Worm (Caenorhabditis elegans) whole organism, late embryonic: ENCODE data around the gene Y54G11A.19.
"Not testable (repeated sequence)": the region's sequence is repeated elsewhere in the genome, so short reads cannot be mapped to it uniquely, and the experiment has no call there.

ENCODE experiments used
- K09A11.1 ChIP-seq: sonication (generic microtip); optimal IDR thresholded peaks from 2 replicates; lab custom pipeline; 2017; ENCODE audit warnings: antibody characterized with exemption, mild to moderate bottlenecking, missing genetic modification characterization, missing compliant biosample characterization; ENCODE audit not compliant: insufficient read depth
- Y22D7AL.16 ChIP-seq: sonication (generic microtip); optimal IDR thresholded peaks from 2 replicates; lab custom pipeline; 2016; ENCODE audit warnings: missing genetic modification characterization, missing compliant biosample characterization
- ceh-19 ChIP-seq: fragments of 200-800 bp; sonication (Bioruptor generic); optimal IDR thresholded peaks from 2 replicates; lab custom pipeline; 2018; ENCODE audit warnings: mild to moderate bottlenecking, missing genetic modification characterization, missing compliant biosample characterization
- ceh-2 ChIP-seq: sonication (generic microtip); optimal IDR thresholded peaks from 2 replicates; lab custom pipeline; 2016; ENCODE audit warnings: missing genotype, missing genetic modification characterization, missing compliant biosample characterization
- ceh-22 ChIP-seq: sonication (generic microtip); optimal IDR thresholded peaks from 2 replicates; lab custom pipeline; 2017; ENCODE audit warnings: missing biosample characterization, missing genetic modification characterization
- ceh-30 ChIP-seq: fragments of 150-350 bp; optimal IDR thresholded peaks from 2 replicates; lab custom pipeline; 2014; ENCODE audit warnings: missing biosample characterization, missing genetic modification characterization
- ceh-31 ChIP-seq: sonication (generic microtip); optimal IDR thresholded peaks from 2 replicates; lab custom pipeline; 2016; ENCODE audit warnings: missing genetic modification characterization, missing compliant biosample characterization
- ceh-45 ChIP-seq: fragments of 200-800 bp; sonication (Bioruptor generic); IDR thresholded peaks from 2 replicates; pipeline ENCODE4 v1.3.6; 2022; ENCODE audit warnings: missing genetic modification reagents, missing genetic modification characterization, missing compliant biosample characterization
- ceh-6 ChIP-seq: fragments of 200-800 bp; sonication (Bioruptor generic); optimal IDR thresholded peaks from 2 replicates; lab custom pipeline; 2018; ENCODE audit warnings: mild to moderate bottlenecking, missing genetic modification characterization, missing compliant biosample characterization
- ceh-9 ChIP-seq: sonication (generic microtip); optimal IDR thresholded peaks from 2 replicates; lab custom pipeline; 2016; ENCODE audit warnings: mild to moderate bottlenecking, missing genetic modification characterization, inconsistent platforms, missing compliant biosample characterization
- che-1 ChIP-seq: sonication (generic microtip); optimal IDR thresholded peaks from 2 replicates; lab custom pipeline; 2016; ENCODE audit warnings: mild to moderate bottlenecking, missing genetic modification characterization, missing compliant biosample characterization
- ets-4 ChIP-seq: sonication (generic microtip); optimal IDR thresholded peaks from 2 replicates; lab custom pipeline; 2016; ENCODE audit warnings: missing genetic modification characterization, missing compliant biosample characterization
- eyg-1 ChIP-seq: sonication (generic microtip); optimal IDR thresholded peaks from 2 replicates; lab custom pipeline; 2016; ENCODE audit warnings: missing genotype, missing genetic modification characterization, missing compliant biosample characterization
- fax-1 ChIP-seq: sonication (generic microtip); optimal IDR thresholded peaks from 2 replicates; lab custom pipeline; 2016; ENCODE audit warnings: missing genotype, missing genetic modification characterization, missing compliant biosample characterization
- gmeb-2 ChIP-seq: sonication (generic microtip); optimal IDR thresholded peaks from 2 replicates; lab custom pipeline; 2016; ENCODE audit warnings: missing genetic modification characterization, inconsistent platforms, missing compliant biosample characterization
- hlh-13 ChIP-seq: fragments of 200-800 bp; sonication (Bioruptor generic); optimal IDR thresholded peaks from 2 replicates; lab custom pipeline; 2018; ENCODE audit warnings: mild to moderate bottlenecking, missing genetic modification characterization, missing compliant biosample characterization
- hlh-15 ChIP-seq: sonication (generic microtip); optimal IDR thresholded peaks from 2 replicates; lab custom pipeline; 2016; ENCODE audit warnings: missing genetic modification characterization, missing compliant biosample characterization
- hlh-30 ChIP-seq: sonication (generic microtip); optimal IDR thresholded peaks from 2 replicates; lab custom pipeline; 2017; ENCODE audit warnings: antibody characterized with exemption, missing genetic modification characterization, missing compliant biosample characterization; ENCODE audit not compliant: insufficient read depth
- hlh-8 ChIP-seq: sonication (generic microtip); optimal IDR thresholded peaks from 2 replicates; lab custom pipeline; 2016; ENCODE audit warnings: missing genotype, missing genetic modification characterization, missing compliant biosample characterization
- mec-3 ChIP-seq: sonication (generic microtip); optimal IDR thresholded peaks from 2 replicates; lab custom pipeline; 2016; ENCODE audit warnings: borderline replicate concordance, missing genetic modification characterization, missing compliant biosample characterization
- nfya-1 ChIP-seq: sonication (generic microtip); optimal IDR thresholded peaks from 2 replicates; lab custom pipeline; 2017; ENCODE audit warnings: missing genetic modification characterization, mild to moderate bottlenecking, missing compliant biosample characterization, antibody characterized with exemption, moderate library complexity
- pag-3 ChIP-seq: sonication (generic microtip); optimal IDR thresholded peaks from 2 replicates; lab custom pipeline; 2016; ENCODE audit warnings: missing compliant biosample characterization, missing genetic modification characterization, borderline replicate concordance
- pat-9 ChIP-seq: fragments of 200-800 bp; sonication (Bioruptor generic); optimal IDR thresholded peaks from 2 replicates; lab custom pipeline; 2018; ENCODE audit warnings: mild to moderate bottlenecking, missing genetic modification characterization, moderate library complexity, missing compliant biosample characterization
- pqm-1 ChIP-seq: sonication (generic microtip); optimal IDR thresholded peaks from 2 replicates; lab custom pipeline; 2016; ENCODE audit warnings: missing genetic modification characterization, missing compliant biosample characterization
- ref-2 ChIP-seq: sonication (generic microtip); optimal IDR thresholded peaks from 2 replicates; lab custom pipeline; 2016; ENCODE audit warnings: missing genetic modification characterization, missing compliant biosample characterization
- sdc-2 ChIP-seq: sonication (generic microtip); optimal IDR thresholded peaks from 2 replicates; lab custom pipeline; 2016; ENCODE audit warnings: missing genotype, missing genetic modification characterization, missing compliant biosample characterization
- sox-2 ChIP-seq: fragments of 200-800 bp; sonication (Bioruptor generic); IDR thresholded peaks from 2 replicates; pipeline ENCODE4 v1.3.6; 2022; ENCODE audit warnings: missing genetic modification reagents, missing genetic modification characterization, missing compliant biosample characterization
- sox-4 ChIP-seq: sonication (generic microtip); optimal IDR thresholded peaks from 2 replicates; lab custom pipeline; 2017; ENCODE audit warnings: mild to moderate bottlenecking, missing genetic modification characterization, inconsistent platforms, missing compliant biosample characterization
- syd-9 ChIP-seq: sonication (generic microtip); optimal IDR thresholded peaks from 2 replicates; lab custom pipeline; 2016; ENCODE audit warnings: mild to moderate bottlenecking, missing genetic modification characterization, moderate library complexity, missing compliant biosample characterization
- unc-42 ChIP-seq: sonication (generic microtip); optimal IDR thresholded peaks from 2 replicates; lab custom pipeline; 2016; ENCODE audit warnings: missing genotype, missing genetic modification characterization, missing compliant biosample characterization
- ztf-16 ChIP-seq: sonication (generic microtip); optimal IDR thresholded peaks from 2 replicates; lab custom pipeline; 2017; ENCODE audit warnings: missing genetic modification characterization, missing compliant biosample characterization

Y54G11A.19 gene

ce11 chrII:14256779-14257178 lies at the start of gene Y54G11A.19:
Gene Y54G11A.19, minus strand, starts transcription at chrII:14256879.
- TF ChIP-seq hlh-8 (tag; lab: Kevin White, UChicago) (no peak), ceh-2 (no peak), sox-4 (tag; lab: Kevin White, UChicago) (no peak), pqm-1 (tag; lab: Kevin White, UChicago) (no peak), pat-9 (tag; lab: Kevin White, UChicago) (no peak), eyg-1 (no peak), sdc-2 (tag; lab: Kevin White, UChicago) (no peak), ceh-45 (GFP tag; lab: Robert Waterston, UW) (no peak), sox-2 (GFP tag; lab: Robert Waterston, UW) (no peak), ceh-22 (tag; lab: Kevin White, UChicago) (no peak), ceh-31 (tag; lab: Kevin White, UChicago) (no peak), che-1 (tag; lab: Kevin White, UChicago) (no peak), ceh-30 (no peak)

- TF ChIP-seq pag-3 (tag; lab: Kevin White, UChicago); ceh-6 (GFP tag; lab: Kevin White, UChicago); hlh-15 (tag; lab: Kevin White, UChicago): not testable (repeated sequence)
These were observed 49.5 kb upstream of the Y54G11A.19 start, which contains the start of gene ctl-1 for ce11 chrII:14306160-14306559. Gene ctl-1, minus strand, starts transcription at chrII:14306260.

ce11 chrII:14301927-14302326 lies 45.2 kb upstream of the Y54G11A.19 start, which contains the start of gene ctl-2:
Gene ctl-2, minus strand, starts transcription at chrII:14302027.
- TF ChIP-seq K09A11.1 (tag; lab: Kevin White, UChicago); ceh-22 (tag; lab: Kevin White, UChicago); syd-9: not testable (repeated sequence)

- no peak for TF ChIP-seq sox-4 (tag; lab: Kevin White, UChicago)
- no peak for TF ChIP-seq che-1 (tag; lab: Kevin White, UChicago)
- no peak for TF ChIP-seq Y22D7AL.16 (tag; lab: Kevin White, UChicago)
- no peak for TF ChIP-seq ref-2
- no peak for TF ChIP-seq hlh-15 (tag; lab: Kevin White, UChicago)
- no peak for TF ChIP-seq hlh-13 (GFP tag; lab: Kevin White, UChicago)
- TF ChIP-seq hlh-8 (tag; lab: Kevin White, UChicago), result no peak
- TF ChIP-seq ztf-16, result no peak
- TF ChIP-seq ceh-31 (tag; lab: Kevin White, UChicago), result no peak
- TF ChIP-seq fax-1, result no peak
- TF ChIP-seq ceh-9 (tag; lab: Kevin White, UChicago), result no peak
- TF ChIP-seq ets-4, result no peak
- TF ChIP-seq, all 69 proteins: peak for 0
These were observed 42.6 kb upstream of the Y54G11A.19 start for ce11 chrII:14299254-14299759.

ce11 chrII:14297050-14297449 lies 40.4 kb upstream of the Y54G11A.19 start, which contains the start of gene Y54G11A.7:
Gene Y54G11A.7, plus strand, starts transcription at chrII:14297305.
- not testable (repeated sequence) for TF ChIP-seq unc-42 (tag; lab: Kevin White, UChicago); K09A11.1 (tag; lab: Kevin White, UChicago); ceh-30
- TF ChIP-seq, all 69 proteins: peak for 0; not testable (repeated sequence) for 69

ce11 chrII:14296320-14296719 lies 39.6 kb upstream of the Y54G11A.19 start:
- no peak for TF ChIP-seq nfya-1 (tag; lab: Kevin White, UChicago)
- no peak for TF ChIP-seq pat-9 (tag; lab: Kevin White, UChicago)
- TF ChIP-seq eyg-1, result no peak
- no peak for TF ChIP-seq ceh-19 (GFP tag; lab: Kevin White, UChicago)
- TF ChIP-seq gmeb-2 (tag; lab: Kevin White, UChicago), result no peak
- TF ChIP-seq mec-3 (tag; lab: Kevin White, UChicago), result no peak
- peak; percentile 66 for TF ChIP-seq hlh-30 (tag; lab: Kevin White, UChicago)
